Fruit fly (Drosophila melanogaster) whole organism, wandering third instar larva: Measurements from ENCODE around the gene Rrp47.

ENCODE experiments used
- Abd-B ChIP-seq: fragments of >200 bp; optimal IDR thresholded peaks from 2 replicates; lab custom pipeline; 2017; ENCODE audit warnings: missing biosample characterization, missing genetic modification characterization
- CG32264 ChIP-seq: fragments of 200-800 bp; sonication (Bioruptor generic); optimal IDR thresholded peaks from 2 replicates; lab custom pipeline; 2016; ENCODE audit warnings: missing biosample characterization, missing genetic modification characterization
- Hr78 ChIP-seq: fragments of >200 bp; optimal IDR thresholded peaks from 2 replicates; lab custom pipeline; 2017; ENCODE audit warnings: missing biosample characterization, missing genetic modification characterization
- Myc ChIP-seq: fragments of >200 bp; optimal IDR thresholded peaks from 2 replicates; lab custom pipeline; 2017

dm6 chrX:15910570-15910969 lies 34.1 kb upstream of the Rrp47 start, which contains the start of gene Lrp4:
- TF ChIP-seq CG32264 (GFP tag; lab: Kevin White, UChicago) (no peak), Abd-B (no peak), Hr78 (GFP tag; lab: Kevin White, UChicago) (no peak), Myc (no peak)
